Worm (Caenorhabditis elegans): ENCODE measurements around the gene T21D12.11.

T21D12.11 gene

ce11 chrIV:255379-255857 is 13.8 kb upstream of the T21D12.11 start, which contains the start of gene rcat-1 (continued):
- no peak for TF ChIP-seq hlh-17 (GFP tag; optimal IDR thresholded peaks at IDR 0.05; ENCODE audit: borderline replicate concordance)
- TF ChIP-seq tbx-2 (tag; optimal IDR thresholded peaks at IDR 0.05), result peak; percentile 80
- TF ChIP-seq egl-27 (tag; optimal IDR thresholded peaks at IDR 0.05), result peak in 1 of 2 experiments; percentile 43
- peak; percentile 59 for TF ChIP-seq unc-86 (tag; optimal IDR thresholded peaks at IDR 0.05)
- peak; percentile 63 for TF ChIP-seq nhr-20 (tag; optimal IDR thresholded peaks at IDR 0.05)
- TF ChIP-seq nhr-11 (tag; optimal IDR thresholded peaks at IDR 0.05), result peak; percentile 43
- TF ChIP-seq ceh-82 (tag; optimal IDR thresholded peaks at IDR 0.05), result peak; percentile 78 to 95 (median 81)
- peak; percentile 20 for TF ChIP-seq C04F5.9 (tag; optimal IDR thresholded peaks at IDR 0.05)
- TF ChIP-seq unc-62 (GFP tag; optimal IDR thresholded peaks at IDR 0.05), result no peak
- TF ChIP-seq nhr-237 (tag; optimal IDR thresholded peaks at IDR 0.05), result peak; percentile 81
- TF ChIP-seq fkh-10 (GFP tag; optimal IDR thresholded peaks at IDR 0.05), result peak; percentile 32
- peak; percentile 43 for TF ChIP-seq lir-3 (tag; optimal IDR thresholded peaks at IDR 0.05; ENCODE audit: poor library complexity)
- TF ChIP-seq lin-39 (tag; optimal IDR thresholded peaks at IDR 0.05), result peak; percentile 14
- TF ChIP-seq nhr-71 (tag; optimal IDR thresholded peaks at IDR 0.05), result peak; percentile 88
- no peak for TF ChIP-seq Y116A8C.19 (tag; optimal IDR thresholded peaks at IDR 0.05; ENCODE audit: borderline replicate concordance)
- TF ChIP-seq irx-1 (tag; optimal IDR thresholded peaks at IDR 0.05), result peak; percentile 47
- peak; percentile 72 for TF ChIP-seq lin-14 (GFP tag; optimal IDR thresholded peaks at IDR 0.05)
- TF ChIP-seq snu-23 (GFP tag; optimal IDR thresholded peaks at IDR 0.05), result peak; percentile 88
- TF ChIP-seq unc-30 (tag; optimal IDR thresholded peaks at IDR 0.05), result no peak
- TF ChIP-seq lin-13 (GFP tag; optimal IDR thresholded peaks at IDR 0.05), result peak; percentile 91
- no peak for TF ChIP-seq ces-1 (GFP tag; optimal IDR thresholded peaks at IDR 0.05)
- no peak for TF ChIP-seq nhr-12 (tag; optimal IDR thresholded peaks at IDR 0.05)
- TF ChIP-seq grh-1 (GFP tag; IDR thresholded peaks at IDR 0.05), result no peak
- peak; percentile 52 for TF ChIP-seq fos-1 (tag; optimal IDR thresholded peaks at IDR 0.05)
- peak; percentile 96 for TF ChIP-seq lin-15B (tag; optimal IDR thresholded peaks at IDR 0.05)
- peak in 1 of 2 experiments; percentile 74 for TF ChIP-seq mdl-1 (tag; optimal IDR thresholded peaks at IDR 0.05)
- no peak for TF ChIP-seq efl-3 (GFP tag; optimal IDR thresholded peaks at IDR 0.05)
- TF ChIP-seq isw-1 (GFP tag; IDR thresholded peaks at IDR 0.05), result peak; percentile 80
- TF ChIP-seq elt-3 (tag; optimal IDR thresholded peaks at IDR 0.05), result peak in 3 of 6 experiments; percentile 59 to 93 (median 66)
- no peak for TF ChIP-seq nhr-84 (tag; optimal IDR thresholded peaks at IDR 0.05)
- peak; percentile 75 for TF ChIP-seq xbp-1 (tag; optimal IDR thresholded peaks at IDR 0.05)

ce11 chrIV:257095-257494 is 12.1 kb upstream of the T21D12.11 start, which contains the start of gene R02D3.8:
TSS of gene R02D3.8 (minus strand) at chrIV:257203.
- TF ChIP-seq unc-62 (GFP tag; optimal IDR thresholded peaks at IDR 0.05) (no peak), nhr-28 (tag; optimal IDR thresholded peaks at IDR 0.05) (no peak), F16B12.6 (tag; optimal IDR thresholded peaks at IDR 0.05) (no peak), zag-1 (tag; optimal IDR thresholded peaks at IDR 0.05) (no peak), efl-3 (GFP tag; optimal IDR thresholded peaks at IDR 0.05) (no peak), rnt-1 (tag; optimal IDR thresholded peaks at IDR 0.05) (peak; percentile 89), fkh-4 (tag; optimal IDR thresholded peaks at IDR 0.05; ENCODE audit: borderline replicate concordance) (peak; percentile 11), xbp-1 (tag; optimal IDR thresholded peaks at IDR 0.05) (peak; percentile 42), tbx-2 (tag; optimal IDR thresholded peaks at IDR 0.05) (peak; percentile 21), lir-3 (tag; optimal IDR thresholded peaks at IDR 0.05; ENCODE audit: poor library complexity) (peak; percentile 72), skn-1 (tag; optimal IDR thresholded peaks at IDR 0.05) (no peak), alr-1 (tag; optimal IDR thresholded peaks at IDR 0.05; ENCODE audit: borderline replicate concordance) (no peak), ces-1 (GFP tag; optimal IDR thresholded peaks at IDR 0.05) (no peak), unc-98 (GFP tag; IDR thresholded peaks at IDR 0.05) (no peak), nhr-77 (tag; optimal IDR thresholded peaks at IDR 0.05) (no peak), elt-3 (tag; optimal IDR thresholded peaks at IDR 0.05) (no peak), ztf-11 (tag; optimal IDR thresholded peaks at IDR 0.05) (peak in 1 of 2 experiments; percentile 46), hlh-4 (tag; optimal IDR thresholded peaks at IDR 0.05) (no peak), elt-2 (tag; optimal IDR thresholded peaks at IDR 0.05) (no peak), fkh-10 (GFP tag; optimal IDR thresholded peaks at IDR 0.05) (no peak), ceh-88 (GFP tag; IDR thresholded peaks at IDR 0.05) (no peak), lin-39 (tag; optimal IDR thresholded peaks at IDR 0.05) (no peak), unc-30 (tag; optimal IDR thresholded peaks at IDR 0.05) (no peak), lin-13 (GFP tag; optimal IDR thresholded peaks at IDR 0.05) (peak; percentile 31), nhr-47 (tag; optimal IDR thresholded peaks at IDR 0.05) (peak; percentile 64), blmp-1 (tag; optimal IDR thresholded peaks at IDR 0.05) (no peak), ceh-82 (tag; optimal IDR thresholded peaks at IDR 0.05) (no peak), lsy-2 (tag; optimal IDR thresholded peaks at IDR 0.05) (peak; percentile 35 to 66), ceh-8 (GFP tag; optimal IDR thresholded peaks at IDR 0.05) (no peak), Y116A8C.19 (tag; optimal IDR thresholded peaks at IDR 0.05; ENCODE audit: borderline replicate concordance) (no peak), lin-35 (GFP tag; optimal IDR thresholded peaks at IDR 0.05) (peak; percentile 50 to 59)
